Worm (Caenorhabditis elegans): ENCODE results near the gene nas-19.

DNA sequence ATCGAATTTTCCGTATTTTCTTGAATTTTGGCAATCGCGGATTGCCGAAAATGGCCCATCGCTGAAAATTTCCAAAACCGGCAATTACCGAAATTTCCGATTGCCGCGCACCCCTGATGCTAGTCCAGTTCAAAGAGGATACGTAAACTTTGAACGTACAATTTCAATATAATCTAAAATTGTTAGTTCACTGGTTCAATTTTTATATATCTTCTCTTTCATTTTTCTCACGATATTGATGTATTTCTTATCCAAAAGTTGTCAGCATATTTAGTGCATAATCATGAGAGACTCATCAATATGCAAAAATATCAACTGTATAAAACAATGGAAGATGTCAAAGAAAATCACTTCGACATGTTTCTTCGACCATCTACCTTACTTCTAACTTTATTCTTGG lies 3.9 kb downstream of the nas-19 start, which contains the start of gene nas-17:
- no peak for TF ChIP-seq xnd-1 (tag; optimal IDR thresholded peaks at IDR 0.05)
- no peak for TF ChIP-seq atf-7 (tag; optimal IDR thresholded peaks at IDR 0.05)
- no peak for TF ChIP-seq dpff-1 (tag; optimal IDR thresholded peaks at IDR 0.05)
- TF ChIP-seq ZK185.1 (tag; optimal IDR thresholded peaks at IDR 0.05; ENCODE audit: poor library complexity, severe bottlenecking) = no peak
- TF ChIP-seq ceh-40 (GFP tag; IDR thresholded peaks at IDR 0.05) = no peak
